Worm (Caenorhabditis elegans) whole organism, early embryonic: ENCODE data around the gene dhs-18.

Experiments
- F13C5.2 ChIP-seq: sonication (generic microtip); optimal IDR thresholded peaks from 2 replicates; lab custom pipeline; 2017; ENCODE audit warnings: mild to moderate bottlenecking, missing genetic modification characterization, inconsistent platforms, missing compliant biosample characterization
- ama-1 ChIP-seq: fragments of 150-350 bp; optimal IDR thresholded peaks from 2 replicates; lab custom pipeline; 2014
- ceh-36 ChIP-seq: sonication (generic microtip); optimal IDR thresholded peaks from 2 replicates; lab custom pipeline; 2016; ENCODE audit warnings: missing genetic modification characterization, inconsistent platforms, missing compliant biosample characterization
- ets-7 ChIP-seq: sonication (generic microtip); optimal IDR thresholded peaks from 2 replicates; lab custom pipeline; 2016; ENCODE audit warnings: missing genotype, missing genetic modification characterization, missing compliant biosample characterization
- hmbx-1 ChIP-seq: sonication (generic microtip); optimal IDR thresholded peaks from 2 replicates; lab custom pipeline; 2016; ENCODE audit warnings: mild to moderate bottlenecking, missing genetic modification characterization, missing compliant biosample characterization
- tbx-11 ChIP-seq: fragments of 200-800 bp; sonication (Bioruptor generic); IDR thresholded peaks from 2 replicates; pipeline ENCODE4 v1.3.6; 2022; ENCODE audit warnings: missing genetic modification characterization, missing compliant biosample characterization
- tra-4 ChIP-seq: sonication (generic microtip); optimal IDR thresholded peaks from 2 replicates; lab custom pipeline; 2017; ENCODE audit warnings: missing genetic modification characterization, missing compliant biosample characterization

DNA sequence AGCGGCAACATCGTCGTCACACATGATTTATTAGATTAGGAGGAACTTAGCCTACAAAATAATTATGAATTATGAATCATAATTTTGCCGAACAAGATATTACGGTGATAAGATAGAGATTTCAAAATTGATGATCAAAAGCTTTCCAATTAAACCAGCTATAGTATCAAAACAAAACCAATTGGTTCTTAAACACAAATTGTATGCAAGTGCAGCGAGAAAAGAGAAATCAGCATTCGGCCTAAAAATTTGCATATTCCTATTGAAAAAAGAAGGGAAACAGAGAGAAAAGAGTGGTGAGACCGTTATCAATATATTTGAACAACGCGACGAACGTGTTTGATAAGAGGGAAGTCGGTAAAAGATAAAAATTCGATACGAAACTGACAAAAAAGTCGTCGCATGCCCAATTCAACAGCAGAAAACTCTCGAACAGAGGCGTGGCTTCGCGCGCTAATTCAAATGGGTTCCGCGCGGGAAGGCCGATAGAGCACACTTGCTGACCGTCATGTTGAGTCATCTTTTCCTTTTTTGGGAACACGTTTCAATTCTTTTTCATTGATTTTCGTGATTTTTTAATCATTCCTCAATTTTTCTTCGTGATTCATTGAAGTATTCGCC is 31.6 kb upstream of the dhs-18 start, which contains the start of gene act-2:
- TF ChIP-seq ets-7 (no peak), tra-4 (tag; lab: Kevin White, UChicago) (no peak), F13C5.2 (tag; lab: Kevin White, UChicago) (no peak), ceh-36 (no peak), tbx-11 (GFP tag; lab: Robert Waterston, UW) (no peak), ama-1 (no peak), hmbx-1 (tag; lab: Kevin White, UChicago) (no peak)
